Comparison of ENCODE assay signal across 3 fruit fly cellular contexts in genomic region chr3R:16646952-16647715, dm6.
TF ChIP-seq lines count a peak whose summit lies in the region.

Gene CG10324 (minus strand): TSS chr3R:16647004.
Gene CCT3 (plus strand): TSS chr3R:16647605.

TF ChIP-seq in whole organism, adult, 20 proteins besides CTCF, POLR2A, EP300 and RAD21 (continued from another document):
- TF ChIP-seq Mnt (GFP tag; optimal IDR thresholded peaks at IDR 0.05; lab: Kevin White, UChicago) (no peak), Hr96 (GFP tag; optimal IDR thresholded peaks at IDR 0.05; lab: Kevin White, UChicago) (no peak)
TF ChIP-seq in whole organism, adult: peak in this region for 14.

TF ChIP-seq in whole organism, embryonic, 481 proteins besides CTCF, POLR2A, EP300 and RAD21 (continued from another document and continues in another):
- TF ChIP-seq chm (GFP tag; IDR thresholded peaks at IDR 0.05; lab: Robert Waterston, UW): peak; percentile 53; the same call in 1 of the 2 replicates
- peak; percentile 74 for TF ChIP-seq Xrp1 (GFP tag; IDR thresholded peaks at IDR 0.05; lab: Robert Waterston, UW)
- TF ChIP-seq Fer1 (GFP tag; optimal IDR thresholded peaks at IDR 0.05; lab: Kevin White, UChicago): peak; percentile 53
- TF ChIP-seq trh (GFP tag; optimal IDR thresholded peaks at IDR 0.05; lab: Kevin White, UChicago): peak; percentile 15
- TF ChIP-seq h (optimal IDR thresholded peaks at IDR 0.05; lab: Kevin White, UChicago): no peak
- TF ChIP-seq stwl (tag; optimal IDR thresholded peaks at IDR 0.05; lab: Kevin White, UChicago): peak; percentile 34
- TF ChIP-seq CG11247 (GFP tag; IDR thresholded peaks at IDR 0.05; lab: Robert Waterston, UW): peak; percentile 60; the same call in 1 of the 2 replicates
- peak; percentile 54 for TF ChIP-seq al (GFP tag; IDR thresholded peaks at IDR 0.05; lab: Robert Waterston, UW)
- TF ChIP-seq jumu (GFP tag; optimal IDR thresholded peaks at IDR 0.05; lab: Kevin White, UChicago): peak; percentile 10
- no peak for TF ChIP-seq dm (GFP tag; optimal IDR thresholded peaks at IDR 0.05; lab: Kevin White, UChicago)
- TF ChIP-seq HLH4C (GFP tag; IDR thresholded peaks at IDR 0.05; lab: Robert Waterston, UW; ENCODE audit: partially characterized antibody): peak; percentile 75; the same call in 2 of the 3 replicates
- TF ChIP-seq CG15269 (tag; optimal IDR thresholded peaks at IDR 0.05; lab: Kevin White, UChicago): peak; percentile 79
- peak; percentile 9 for TF ChIP-seq Usf (GFP tag; optimal IDR thresholded peaks at IDR 0.05; lab: Kevin White, UChicago)
- TF ChIP-seq chn (GFP tag; optimal IDR thresholded peaks at IDR 0.05; lab: Kevin White, UChicago): peak; percentile 59
- TF ChIP-seq esg (GFP tag; conservative IDR thresholded peaks at IDR 0.05; lab: Robert Waterston, UW): peak; percentile 57
- no peak for TF ChIP-seq fd102C (GFP tag; optimal IDR thresholded peaks at IDR 0.05; lab: Kevin White, UChicago)
- TF ChIP-seq wek (GFP tag; optimal IDR thresholded peaks at IDR 0.05; lab: Kevin White, UChicago): peak; percentile 10
- peak; percentile 22 for TF ChIP-seq NK7.1 (GFP tag; optimal IDR thresholded peaks at IDR 0.05; lab: Kevin White, UChicago)
- no peak for TF ChIP-seq CG12236 (GFP tag; optimal IDR thresholded peaks at IDR 0.05; lab: Kevin White, UChicago)
- no peak for TF ChIP-seq CG15011 (GFP tag; optimal IDR thresholded peaks at IDR 0.05; lab: Kevin White, UChicago)
- peak; percentile 71 for TF ChIP-seq CG2712 (tag; optimal IDR thresholded peaks at IDR 0.05; lab: Kevin White, UChicago)
- TF ChIP-seq HLHmδ (GFP tag; optimal IDR thresholded peaks at IDR 0.05; lab: Kevin White, UChicago): no peak
- TF ChIP-seq CG13296 (GFP tag; optimal IDR thresholded peaks at IDR 0.05; lab: Kevin White, UChicago): peak; percentile 75
- peak; percentile 71 for TF ChIP-seq Sry-δ (GFP tag; optimal IDR thresholded peaks at IDR 0.05; lab: Kevin White, UChicago)
- TF ChIP-seq CG16779 (GFP tag; IDR thresholded peaks at IDR 0.05; lab: Robert Waterston, UW): no peak
- peak; percentile 72 for TF ChIP-seq amos (GFP tag; IDR thresholded peaks at IDR 0.05; lab: Robert Waterston, UW; ENCODE audit: partially characterized antibody)
- peak; percentile 90 for TF ChIP-seq ssp (GFP tag; IDR thresholded peaks at IDR 0.05; lab: Robert Waterston, UW)
- peak; percentile 60 for TF ChIP-seq nerfin-1 (tag; optimal IDR thresholded peaks at IDR 0.05; lab: Kevin White, UChicago)
- TF ChIP-seq Atf6 (GFP tag; IDR thresholded peaks at IDR 0.05; lab: Robert Waterston, UW): peak; percentile 64; the same call in 1 of the 2 replicates
- peak; percentile 81 for TF ChIP-seq CG13424 (tag; optimal IDR thresholded peaks at IDR 0.05; lab: Kevin White, UChicago)
- peak; percentile 61 for TF ChIP-seq az2 (GFP tag; optimal IDR thresholded peaks at IDR 0.05; lab: Kevin White, UChicago)
- TF ChIP-seq Lpt (GFP tag; optimal IDR thresholded peaks at IDR 0.05; lab: Kevin White, UChicago): no peak
- peak; percentile 27 for TF ChIP-seq nom (GFP tag; optimal IDR thresholded peaks at IDR 0.05; lab: Kevin White, UChicago)
- peak; percentile 36 for TF ChIP-seq pum (GFP tag; optimal IDR thresholded peaks at IDR 0.05; lab: Kevin White, UChicago)
- TF ChIP-seq MBD-R2 (GFP tag; IDR thresholded peaks at IDR 0.05; lab: Robert Waterston, UW): peak; percentile 75
- TF ChIP-seq sna (GFP tag; IDR thresholded peaks at IDR 0.05; lab: Robert Waterston, UW; ENCODE audit: partially characterized antibody): peak; percentile 66
- no peak for TF ChIP-seq Sox102F (GFP tag; optimal IDR thresholded peaks at IDR 0.05; lab: Kevin White, UChicago)
- no peak for TF ChIP-seq ash1 (GFP tag; optimal IDR thresholded peaks at IDR 0.05; lab: Kevin White, UChicago)
- peak; percentile 70 for TF ChIP-seq Xbp1 (GFP tag; optimal IDR thresholded peaks at IDR 0.05; lab: Kevin White, UChicago)
- TF ChIP-seq scrt (GFP tag; optimal IDR thresholded peaks at IDR 0.05; lab: Kevin White, UChicago): no peak
- peak; percentile 67; the same call in 2 of the 3 replicates for TF ChIP-seq ci (GFP tag; IDR thresholded peaks at IDR 0.05; lab: Robert Waterston, UW)
- TF ChIP-seq repo (GFP tag; optimal IDR thresholded peaks at IDR 0.05; lab: Kevin White, UChicago): peak; percentile 7
- TF ChIP-seq sisA (GFP tag; IDR thresholded peaks at IDR 0.05; lab: Robert Waterston, UW): peak; percentile 49
- no peak for TF ChIP-seq CG8478 (optimal IDR thresholded peaks at IDR 0.05; lab: Kevin White, UChicago)
- peak; percentile 70 for TF ChIP-seq fd96Cb (tag; optimal IDR thresholded peaks at IDR 0.05; lab: Kevin White, UChicago)
- TF ChIP-seq gt (GFP tag; IDR thresholded peaks at IDR 0.05; lab: Robert Waterston, UW): peak; percentile 27; the same call in 1 of the 2 replicates
- TF ChIP-seq HLH54F (GFP tag; optimal IDR thresholded peaks at IDR 0.05; lab: Kevin White, UChicago): peak; percentile 46
- peak; percentile 87 for TF ChIP-seq CoRest (tag; optimal IDR thresholded peaks at IDR 0.05; lab: Kevin White, UChicago)
- peak; percentile 74 for TF ChIP-seq CG32532 (GFP tag; IDR thresholded peaks at IDR 0.05; lab: Robert Waterston, UW)
- no peak for TF ChIP-seq sr (GFP tag; IDR thresholded peaks at IDR 0.05; lab: Robert Waterston, UW)
- peak; percentile 79 for TF ChIP-seq Meics (GFP tag; optimal IDR thresholded peaks at IDR 0.05; lab: Kevin White, UChicago)
- no peak for TF ChIP-seq CG8290 (GFP tag; optimal IDR thresholded peaks at IDR 0.05; lab: Kevin White, UChicago)
- TF ChIP-seq CG8290 (tag; optimal IDR thresholded peaks at IDR 0.05; lab: Kevin White, UChicago): no peak
- no peak for TF ChIP-seq odd (GFP tag; optimal IDR thresholded peaks at IDR 0.05; lab: Kevin White, UChicago)
- peak; percentile 47 for TF ChIP-seq CG32772 (GFP tag; IDR thresholded peaks at IDR 0.05; lab: Robert Waterston, UW)
- peak; percentile 18 for TF ChIP-seq CG6254 (GFP tag; optimal IDR thresholded peaks at IDR 0.05; lab: Kevin White, UChicago)
- peak; percentile 56; the same call in 2 of the 3 replicates for TF ChIP-seq CG14050 (GFP tag; IDR thresholded peaks at IDR 0.05; lab: Robert Waterston, UW)
- peak; percentile 56 for TF ChIP-seq inv (GFP tag; IDR thresholded peaks at IDR 0.05; lab: Robert Waterston, UW; ENCODE audit: partially characterized antibody)
- peak; percentile 48; the same call in 1 of the 3 replicates for TF ChIP-seq CG7963 (GFP tag; IDR thresholded peaks at IDR 0.05; lab: Robert Waterston, UW; ENCODE audit: partially characterized antibody)
- peak; percentile 67 for TF ChIP-seq unc-4 (GFP tag; IDR thresholded peaks at IDR 0.05; lab: Robert Waterston, UW; ENCODE audit: partially characterized antibody)
- TF ChIP-seq Six4 (GFP tag; optimal IDR thresholded peaks at IDR 0.05; lab: Kevin White, UChicago): peak; percentile 37
- TF ChIP-seq bcd (GFP tag; optimal IDR thresholded peaks at IDR 0.05; lab: Kevin White, UChicago): peak; percentile 62

TF ChIP-seq in whole organism, prepupa, 60 proteins besides CTCF, POLR2A, EP300 and RAD21 (continued from another document):
- TF ChIP-seq achi (GFP tag; optimal IDR thresholded peaks at IDR 0.05; lab: Kevin White, UChicago): no peak
- no peak for TF ChIP-seq Eip75B (GFP tag; optimal IDR thresholded peaks at IDR 0.05; lab: Kevin White, UChicago)
- TF ChIP-seq CG6792 (GFP tag; optimal IDR thresholded peaks at IDR 0.05; lab: Kevin White, UChicago): peak; percentile 49
- no peak for TF ChIP-seq Smox (GFP tag; optimal IDR thresholded peaks at IDR 0.05; lab: Kevin White, UChicago)
- TF ChIP-seq CG8119 (GFP tag; IDR thresholded peaks at IDR 0.05; lab: Robert Waterston, UW): peak; percentile 65; the same call in 2 of the 3 replicates
- TF ChIP-seq Ets96B (tag; optimal IDR thresholded peaks at IDR 0.05; lab: Kevin White, UChicago): peak; percentile 50
- TF ChIP-seq CG15336 (GFP tag; IDR thresholded peaks at IDR 0.05; lab: Robert Waterston, UW): peak; percentile 45
